Worm (Caenorhabditis elegans) whole organism, midembryonic: ENCODE measurements around the gene srlf-36.

Source experiments
- T22C8.4 ChIP-seq: fragments of 200-800 bp; sonication (Bioruptor generic); IDR thresholded peaks from 2 replicates; pipeline ENCODE4 v1.3.6; 2022; ENCODE audit warnings: missing genetic modification characterization, missing compliant biosample characterization
- cog-1 ChIP-seq: sonication (generic microtip); optimal IDR thresholded peaks from 2 replicates; lab custom pipeline; 2016; ENCODE audit warnings: missing genetic modification characterization, missing compliant biosample characterization
- flt-1 ChIP-seq: fragments of 200-800 bp; sonication (Bioruptor generic); IDR thresholded peaks from 2 replicates; pipeline ENCODE4 v1.3.6; 2022; ENCODE audit warnings: missing genetic modification characterization, missing compliant biosample characterization
- klf-2 ChIP-seq: fragments of 200-800 bp; sonication (Bioruptor generic); conservative IDR thresholded peaks from 2 replicates; pipeline ENCODE4 v1.3.6; 2022; ENCODE audit warnings: missing genetic modification reagents, missing genetic modification characterization, missing compliant biosample characterization
- med-1 ChIP-seq: sonication (generic microtip); optimal IDR thresholded peaks from 2 replicates; lab custom pipeline; 2017; ENCODE audit warnings: missing genetic modification characterization, mild to moderate bottlenecking, missing compliant biosample characterization, antibody characterized with exemption, missing genetic modification reagents; ENCODE audit not compliant: insufficient read depth
- ref-1 ChIP-seq: fragments of 200-800 bp; sonication (Bioruptor generic); conservative IDR thresholded peaks from 2 replicates; pipeline ENCODE4 v1.3.6; 2022; ENCODE audit warnings: missing genetic modification reagents, missing genetic modification characterization, missing compliant biosample characterization
- tab-1 ChIP-seq: fragments of 200-800 bp; sonication (Bioruptor generic); IDR thresholded peaks from 2 replicates; pipeline ENCODE4 v1.3.6; 2022; ENCODE audit warnings: missing genetic modification characterization, missing compliant biosample characterization
- ztf-23 ChIP-seq: fragments of 200-800 bp; sonication (Bioruptor generic); IDR thresholded peaks from 2 replicates; pipeline ENCODE4 v1.3.6; 2022; ENCODE audit warnings: missing genetic modification reagents, missing genetic modification characterization, missing compliant biosample characterization
- ztf-29 ChIP-seq: fragments of 200-800 bp; sonication (Bioruptor generic); IDR thresholded peaks from 2 replicates; pipeline ENCODE4 v1.3.6; 2022; ENCODE audit warnings: missing genetic modification reagents, missing genetic modification characterization, missing compliant biosample characterization

Gene srlf-36

DNA sequence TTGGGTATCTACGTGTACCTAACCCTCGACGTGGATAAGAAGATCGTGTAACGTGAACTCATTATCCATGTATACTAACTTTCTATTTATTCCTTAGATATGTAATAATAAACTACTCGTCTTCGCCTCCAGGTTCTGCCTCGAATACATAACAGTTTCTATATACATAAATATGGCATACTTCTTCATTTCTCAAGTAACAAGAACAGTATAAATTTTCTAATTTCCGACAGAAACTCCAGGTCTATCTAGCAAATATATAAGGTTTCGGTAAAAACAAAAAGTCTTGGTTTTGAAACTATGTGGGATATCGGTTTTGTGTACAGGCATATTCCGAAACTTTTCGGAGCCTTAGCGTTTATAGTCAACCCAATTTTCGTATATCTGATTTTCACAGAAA is 28.8 kb upstream of the srlf-36 start, which contains the start of gene srj-37:
srj-37 (plus strand) TSS at position 301 of the 400 bp plus-strand sequence.
- no peak for TF ChIP-seq med-1
- TF ChIP-seq ref-1: no peak
- no peak for TF ChIP-seq cog-1
- no peak for TF ChIP-seq ztf-23 (GFP tag; lab: Robert Waterston, UW)
- no peak for TF ChIP-seq klf-2
- TF ChIP-seq ztf-29: no peak
- TF ChIP-seq flt-1 (GFP tag; lab: Robert Waterston, UW): no peak
- no peak for TF ChIP-seq tab-1 (GFP tag; lab: Robert Waterston, UW)
- TF ChIP-seq T22C8.4 (GFP tag; lab: Robert Waterston, UW): no peak

DNA sequence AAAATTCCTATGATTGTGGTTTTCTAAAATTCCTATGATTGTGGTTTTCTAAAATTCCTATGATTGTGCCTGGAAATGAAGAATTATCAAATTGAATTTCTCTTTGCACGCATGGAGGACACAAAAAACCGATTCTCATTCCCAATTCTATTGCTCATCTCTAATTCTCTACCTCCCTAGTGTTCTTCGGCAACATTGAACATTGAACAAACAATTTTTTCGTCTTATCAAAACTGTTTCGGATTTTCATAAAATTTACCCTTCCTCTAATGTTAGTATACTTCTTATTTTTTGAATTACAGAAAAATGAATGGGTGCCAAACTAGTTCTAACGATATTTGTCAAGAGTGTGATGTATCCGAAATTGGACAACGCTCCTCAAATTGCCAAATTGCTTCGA is 26.7 kb upstream of the srlf-36 start, which contains the start of gene pals-31:
pals-31 (plus strand) TSS at position 301 of the 400 bp plus-strand sequence.
- TF ChIP-seq med-1: no peak
- TF ChIP-seq ztf-29: no peak
- TF ChIP-seq flt-1 (GFP tag; lab: Robert Waterston, UW): no peak
- TF ChIP-seq T22C8.4 (GFP tag; lab: Robert Waterston, UW): no peak
- TF ChIP-seq cog-1: no peak
- no peak for TF ChIP-seq ref-1
- TF ChIP-seq klf-2: no peak
- TF ChIP-seq ztf-23 (GFP tag; lab: Robert Waterston, UW): no peak
- no peak for TF ChIP-seq tab-1 (GFP tag; lab: Robert Waterston, UW)

DNA sequence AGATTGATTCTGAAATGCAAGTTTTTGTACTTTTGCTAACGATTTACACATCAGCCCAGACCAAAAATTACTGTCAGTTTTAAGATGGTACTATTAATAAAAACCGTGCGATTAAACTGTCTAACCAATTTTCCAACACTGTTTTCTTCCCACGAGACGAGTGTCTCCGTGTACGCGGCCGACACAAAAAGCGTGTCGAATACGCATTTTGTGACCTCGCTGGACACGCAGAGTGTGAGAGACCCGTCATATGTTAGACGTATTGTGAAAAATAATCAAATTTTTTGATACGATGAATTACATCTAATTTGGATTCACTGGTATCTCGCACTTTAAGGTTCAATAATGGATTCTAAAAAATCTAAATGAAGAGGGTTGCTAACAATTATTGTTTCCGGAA is 26.1 kb upstream of the srlf-36 start:
- TF ChIP-seq cog-1: no peak
- no peak for TF ChIP-seq klf-2
- TF ChIP-seq ref-1: no peak
- TF ChIP-seq ztf-29: no peak
- no peak for TF ChIP-seq T22C8.4 (GFP tag; lab: Robert Waterston, UW)
- no peak for TF ChIP-seq ztf-23 (GFP tag; lab: Robert Waterston, UW)
- no peak for TF ChIP-seq tab-1 (GFP tag; lab: Robert Waterston, UW)
- no peak for TF ChIP-seq med-1
- no peak for TF ChIP-seq flt-1 (GFP tag; lab: Robert Waterston, UW)

DNA sequence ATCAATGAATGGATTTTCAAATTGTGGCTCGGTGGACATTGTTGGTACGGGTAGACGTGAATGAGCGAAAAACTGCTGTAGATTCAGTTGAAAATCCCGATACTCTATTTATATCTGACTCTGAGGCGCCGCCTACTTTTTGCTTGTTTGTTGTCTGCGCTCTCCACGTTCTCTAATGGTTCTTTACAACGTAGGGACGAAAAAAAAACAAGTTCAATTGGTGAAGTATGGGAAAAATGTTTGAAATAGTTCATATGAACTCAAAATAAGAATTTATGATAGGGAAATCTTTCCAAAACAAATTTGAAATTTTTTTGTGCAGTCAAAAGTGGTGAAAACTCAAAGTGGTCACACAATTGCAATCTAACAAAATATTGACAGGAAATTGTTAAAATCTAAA is 25.3 kb upstream of the srlf-36 start, which contains the start of gene F48G7.10:
F48G7.10 (minus strand) TSS at position 101 of the 400 bp plus-strand sequence.
- TF ChIP-seq ref-1 (no peak), ztf-29 (no peak), tab-1 (GFP tag; lab: Robert Waterston, UW) (no peak), flt-1 (GFP tag; lab: Robert Waterston, UW) (no peak), cog-1 (no peak), med-1 (no peak), ztf-23 (GFP tag; lab: Robert Waterston, UW) (no peak), T22C8.4 (GFP tag; lab: Robert Waterston, UW) (no peak), klf-2 (no peak)

DNA sequence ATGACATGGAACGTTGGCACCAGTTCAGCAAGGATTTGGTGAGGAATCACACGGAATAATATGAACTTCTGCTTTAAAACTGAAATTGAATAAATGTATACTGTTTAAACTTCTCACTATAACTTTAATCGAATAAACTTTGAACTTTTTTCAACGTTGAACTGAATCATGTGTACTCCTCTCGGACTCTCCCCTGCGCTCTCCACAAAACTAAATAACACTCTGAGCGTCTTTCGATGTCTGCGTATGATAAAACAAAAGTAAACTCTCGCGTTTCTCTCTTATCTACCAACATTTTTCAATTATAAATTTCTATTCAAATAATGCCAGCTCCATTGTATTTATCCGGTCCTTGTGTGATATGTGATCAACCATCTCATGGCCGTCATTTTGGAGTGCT is 22.3 kb upstream of the srlf-36 start:
- TF ChIP-seq cog-1 (no peak), ztf-29 (no peak), ztf-23 (GFP tag; lab: Robert Waterston, UW) (no peak), ref-1 (no peak), T22C8.4 (GFP tag; lab: Robert Waterston, UW) (no peak), klf-2 (no peak), tab-1 (GFP tag; lab: Robert Waterston, UW) (no peak), med-1 (no peak), flt-1 (GFP tag; lab: Robert Waterston, UW) (no peak)

DNA sequence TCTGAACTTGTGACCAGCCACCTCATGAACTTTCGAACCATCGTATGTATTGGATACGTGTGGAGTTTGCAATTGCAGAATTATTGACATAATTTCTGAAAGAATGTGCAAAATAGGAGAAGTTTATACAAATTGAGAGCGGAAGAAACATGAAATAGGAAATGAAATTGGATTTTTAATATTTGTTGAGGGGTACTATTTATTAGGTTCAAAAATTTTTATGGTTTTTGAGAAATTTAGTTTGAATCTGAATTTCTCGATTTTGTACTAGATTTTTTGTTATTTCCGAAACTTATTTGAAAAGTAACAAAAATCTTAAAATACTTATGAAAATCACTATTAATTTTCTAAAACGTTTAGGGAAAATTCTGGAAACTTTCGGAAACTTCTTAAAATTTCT is 19.0 kb upstream of the srlf-36 start, which contains the start of gene F48G7.9:
F48G7.9 (minus strand) TSS at position 101 of the 400 bp plus-strand sequence.
- TF ChIP-seq med-1 (no peak), ref-1 (no peak), cog-1 (no peak), ztf-29 (no peak), klf-2 (no peak), T22C8.4 (GFP tag; lab: Robert Waterston, UW) (no peak), ztf-23 (GFP tag; lab: Robert Waterston, UW) (no peak), tab-1 (GFP tag; lab: Robert Waterston, UW) (no peak)

DNA sequence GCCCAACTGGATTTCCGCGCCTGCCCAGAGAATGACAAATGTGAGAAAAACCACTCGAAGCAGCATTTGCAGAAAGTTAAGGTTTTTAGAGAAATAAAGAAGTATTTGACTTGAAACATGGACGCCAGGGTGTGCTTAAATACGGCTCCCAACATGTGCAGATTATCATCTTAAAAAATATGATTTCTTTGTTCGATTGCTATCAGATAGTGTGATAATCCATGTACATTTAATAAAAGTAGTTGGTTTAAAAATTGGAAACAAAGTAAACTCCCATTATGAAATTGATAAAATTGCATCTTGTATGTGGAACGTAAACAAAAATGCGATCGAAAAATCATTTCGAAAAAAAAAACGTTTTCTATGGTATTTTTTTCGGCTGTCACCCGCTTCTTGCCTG is 18.0 kb upstream of the srlf-36 start, which contains the start of gene F48G7.8:
F48G7.8 (minus strand) TSS at position 101 of the 400 bp plus-strand sequence.
- TF ChIP-seq T22C8.4 (GFP tag; lab: Robert Waterston, UW) (no peak), cog-1 (no peak)

DNA sequence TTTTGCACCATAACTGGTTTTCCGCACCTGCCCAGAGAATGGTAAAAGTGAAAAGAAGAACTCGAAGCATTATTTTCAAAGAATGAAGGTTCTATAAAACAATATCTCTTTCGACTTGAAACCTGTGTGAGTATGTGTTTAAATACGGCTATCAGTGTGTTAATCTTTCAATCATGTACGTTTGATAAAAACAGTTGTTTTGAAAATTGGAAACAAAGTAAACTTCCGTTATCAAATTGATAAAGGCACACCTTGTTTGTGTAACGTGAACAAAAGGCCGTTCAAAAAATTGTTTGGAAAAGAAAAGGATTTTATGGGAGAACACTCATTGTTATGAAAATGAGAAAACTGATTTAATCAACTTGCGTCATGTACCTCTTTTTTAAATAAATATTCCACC is 16.8 kb upstream of the srlf-36 start, which contains the start of gene F48G7.7:
F48G7.7 (minus strand) TSS at position 101 of the 400 bp plus-strand sequence.
- TF ChIP-seq ref-1 (no peak), cog-1 (no peak), med-1 (no peak), ztf-29 (no peak), ztf-23 (GFP tag; lab: Robert Waterston, UW) (no peak), T22C8.4 (GFP tag; lab: Robert Waterston, UW) (no peak), klf-2 (no peak), tab-1 (GFP tag; lab: Robert Waterston, UW) (no peak), flt-1 (GFP tag; lab: Robert Waterston, UW) (no peak)

DNA sequence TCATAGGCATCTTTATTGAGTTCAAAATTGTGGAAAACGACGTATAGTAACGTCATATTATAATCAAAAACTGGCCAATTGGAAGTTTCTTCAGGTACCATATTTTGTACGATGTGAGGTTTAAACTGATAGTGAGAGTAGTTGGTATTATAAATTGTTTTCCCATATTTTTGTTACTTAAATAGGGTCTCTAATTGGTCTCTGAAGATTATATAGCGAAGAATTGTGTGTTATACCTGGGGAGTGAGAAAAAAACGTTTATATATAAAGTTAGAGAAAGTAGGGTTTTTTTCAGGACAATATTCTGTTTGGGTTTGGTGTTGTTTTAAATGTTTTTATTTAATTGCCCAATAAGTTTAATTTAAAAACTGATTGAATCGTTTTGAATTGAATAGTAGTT is 15.4 kb upstream of the srlf-36 start, which contains the start of gene srt-17:
srt-17 (minus strand) TSS at position 101 of the 400 bp plus-strand sequence.
- no peak for TF ChIP-seq cog-1
- TF ChIP-seq ztf-29: no peak
- no peak for TF ChIP-seq med-1
- TF ChIP-seq T22C8.4 (GFP tag; lab: Robert Waterston, UW): no peak
- TF ChIP-seq ztf-23 (GFP tag; lab: Robert Waterston, UW): no peak
- TF ChIP-seq tab-1 (GFP tag; lab: Robert Waterston, UW): no peak
- no peak for TF ChIP-seq flt-1 (GFP tag; lab: Robert Waterston, UW)
- TF ChIP-seq klf-2: no peak
- TF ChIP-seq ref-1: no peak

DNA sequence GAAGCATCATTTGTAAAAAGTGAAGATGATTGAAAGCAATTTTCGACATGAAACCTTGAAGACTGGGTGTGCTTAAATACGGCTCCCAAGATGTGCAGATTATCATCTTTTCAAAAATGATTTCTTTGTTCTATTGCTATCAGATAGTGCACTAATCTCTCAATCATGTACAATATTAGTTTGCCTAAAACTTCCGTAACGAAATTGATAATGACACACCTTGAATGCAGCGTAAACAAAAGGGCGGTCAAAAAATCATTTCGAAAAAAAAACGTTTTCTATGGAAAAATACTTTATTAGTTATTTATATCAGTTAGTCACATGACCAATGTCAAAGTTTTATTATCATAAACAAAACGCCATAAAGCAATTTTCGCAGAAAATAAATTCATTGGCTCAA is 13.3 kb upstream of the srlf-36 start, which contains the start of gene F48G7.5:
F48G7.5 (minus strand) TSS at position 34 of the 400 bp plus-strand sequence.
- TF ChIP-seq ztf-23 (GFP tag; lab: Robert Waterston, UW) (no peak), ref-1 (no peak), ztf-29 (no peak), T22C8.4 (GFP tag; lab: Robert Waterston, UW) (no peak), flt-1 (GFP tag; lab: Robert Waterston, UW) (no peak)

DNA sequence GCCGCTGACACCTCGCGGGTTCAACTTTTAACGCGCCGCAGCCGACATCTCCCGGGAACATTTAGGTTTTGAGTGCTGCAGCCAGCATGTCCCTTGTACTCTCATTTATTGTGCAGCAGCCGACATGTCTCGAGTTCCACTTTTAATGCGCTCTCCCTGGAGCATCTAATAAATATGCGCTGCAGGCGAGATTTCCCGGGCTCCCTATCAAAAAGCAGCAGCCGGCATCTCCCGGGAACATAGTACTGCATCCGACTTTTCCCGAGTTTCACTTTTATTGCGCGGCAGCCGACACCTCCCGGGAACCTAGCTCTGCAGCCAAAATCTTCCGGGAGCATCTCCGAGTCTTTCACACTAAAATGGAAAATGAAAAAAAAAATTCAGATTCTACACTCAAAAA is 11.4 kb upstream of the srlf-36 start:
- no peak for TF ChIP-seq cog-1
- no peak for TF ChIP-seq flt-1 (GFP tag; lab: Robert Waterston, UW)
- TF ChIP-seq tab-1 (GFP tag; lab: Robert Waterston, UW): no peak
- no peak for TF ChIP-seq med-1
- TF ChIP-seq ztf-29: no peak
- TF ChIP-seq ztf-23 (GFP tag; lab: Robert Waterston, UW): no peak
- no peak for TF ChIP-seq T22C8.4 (GFP tag; lab: Robert Waterston, UW)
- no peak for TF ChIP-seq ref-1
- TF ChIP-seq klf-2: no peak
